Worm (Caenorhabditis elegans): ENCODE measurements around the gene him-8.

him-8 gene

ce11 chrIV:10512752-10513151 lies 49.0 kb upstream of the him-8 start (continued):
- TF ChIP-seq aly-2 (tag; optimal IDR thresholded peaks at IDR 0.05), result no peak
- TF ChIP-seq fkh-8 (tag; optimal IDR thresholded peaks at IDR 0.05), result no peak
- TF ChIP-seq tbx-2 (tag; optimal IDR thresholded peaks at IDR 0.05), result no peak
- peak in 1 of 2 experiments; percentile 40 for TF ChIP-seq lsy-2 (tag; optimal IDR thresholded peaks at IDR 0.05)
- no peak for TF ChIP-seq pax-3 (tag; optimal IDR thresholded peaks at IDR 0.05)
- no peak for TF ChIP-seq ces-1 (GFP tag; optimal IDR thresholded peaks at IDR 0.05)
- TF ChIP-seq zip-4 (GFP tag; optimal IDR thresholded peaks at IDR 0.05), result no peak
- no peak for TF ChIP-seq ets-5 (GFP tag; IDR thresholded peaks at IDR 0.05)
- no peak for TF ChIP-seq ceh-90 (tag; optimal IDR thresholded peaks at IDR 0.05)
- no peak for TF ChIP-seq C34B4.2 (tag; optimal IDR thresholded peaks at IDR 0.05)
- TF ChIP-seq elt-2 (tag; optimal IDR thresholded peaks at IDR 0.05), result no peak
- TF ChIP-seq irx-1 (tag; optimal IDR thresholded peaks at IDR 0.05), result no peak
- no peak for TF ChIP-seq ztf-11 (tag; optimal IDR thresholded peaks at IDR 0.05)
- TF ChIP-seq nhr-47 (tag; optimal IDR thresholded peaks at IDR 0.05), result no peak
- no peak for TF ChIP-seq nhr-84 (tag; optimal IDR thresholded peaks at IDR 0.05)
- TF ChIP-seq skn-1 (tag; optimal IDR thresholded peaks at IDR 0.05), result no peak
- peak; percentile 41 for TF ChIP-seq mep-1 (tag; optimal IDR thresholded peaks at IDR 0.05)
- no peak for TF ChIP-seq egl-27 (tag; optimal IDR thresholded peaks at IDR 0.05)
- no peak for TF ChIP-seq nhr-77 (tag; optimal IDR thresholded peaks at IDR 0.05)
- no peak for TF ChIP-seq blmp-1 (tag; optimal IDR thresholded peaks at IDR 0.05)
- TF ChIP-seq nhr-85 (tag), result no peak
- no peak for TF ChIP-seq ama-1 (optimal IDR thresholded peaks at IDR 0.05)
- peak; percentile 77 for TF ChIP-seq pag-3 (tag; optimal IDR thresholded peaks at IDR 0.05; ENCODE audit: borderline replicate concordance, insufficient read depth)
- TF ChIP-seq nhr-11 (tag; optimal IDR thresholded peaks at IDR 0.05), result no peak
- TF ChIP-seq C04F5.9 (tag; optimal IDR thresholded peaks at IDR 0.05), result no peak
- no peak for TF ChIP-seq fos-1 (tag; optimal IDR thresholded peaks at IDR 0.05)
- peak; percentile 39 for TF ChIP-seq snu-23 (GFP tag; optimal IDR thresholded peaks at IDR 0.05)
- no peak for TF ChIP-seq nhr-237 (tag; optimal IDR thresholded peaks at IDR 0.05)
- TF ChIP-seq ceh-63 (GFP tag; optimal IDR thresholded peaks at IDR 0.05), result no peak
- TF ChIP-seq grh-1 (GFP tag; IDR thresholded peaks at IDR 0.05), result no peak
- TF ChIP-seq nhr-12 (tag; optimal IDR thresholded peaks at IDR 0.05), result no peak
- no peak for TF ChIP-seq isw-1 (GFP tag; IDR thresholded peaks at IDR 0.05)
- peak; percentile 53 for TF ChIP-seq nhr-71 (tag; optimal IDR thresholded peaks at IDR 0.05)
- TF ChIP-seq nhr-20 (tag; optimal IDR thresholded peaks at IDR 0.05), result no peak

ce11 chrIV:10513266-10513665 lies 48.4 kb upstream of the him-8 start:
- TF ChIP-seq dpl-1 (GFP tag; optimal IDR thresholded peaks at IDR 0.05) (no peak), elt-2 (tag; optimal IDR thresholded peaks at IDR 0.05) (peak; percentile 31)

- TF ChIP-seq blmp-1 (tag; optimal IDR thresholded peaks at IDR 0.05) (peak; percentile 15), efl-1 (optimal IDR thresholded peaks at IDR 0.05) (no peak), efl-1 (GFP tag; optimal IDR thresholded peaks at IDR 0.05 in 1 of 2) (no peak)
Measured at ce11 chrIV:10515128-10515527, 46.6 kb upstream of the him-8 start, which contains the start of gene C02F4.4. TSS of gene C02F4.4 (minus strand) at chrIV:10515228.

ce11 chrIV:10518652-10519051 lies 43.1 kb upstream of the him-8 start:
- TF ChIP-seq pag-3 (tag; optimal IDR thresholded peaks at IDR 0.05; ENCODE audit: borderline replicate concordance, insufficient read depth) (no peak), fkh-4 (tag; optimal IDR thresholded peaks at IDR 0.05; ENCODE audit: borderline replicate concordance) (no peak), rnt-1 (tag; optimal IDR thresholded peaks at IDR 0.05) (no peak), nhr-71 (tag; optimal IDR thresholded peaks at IDR 0.05) (peak; percentile 3), sox-4 (tag; optimal IDR thresholded peaks at IDR 0.05) (peak; percentile 55), dsc-1 (tag; optimal IDR thresholded peaks at IDR 0.05) (peak; percentile 69), nhr-76 (tag; optimal IDR thresholded peaks at IDR 0.05) (no peak), ceh-90 (tag; optimal IDR thresholded peaks at IDR 0.05) (no peak), fkh-8 (tag; optimal IDR thresholded peaks at IDR 0.05) (peak; percentile 54)

Measured in whole organism, L1 larva.